Fruit fly (Drosophila melanogaster): ENCODE measurements around the gene sina.
A peak's percentile ranks its signal among the peaks of the same experiment; 100 is the strongest.

The sina gene

dm6 chr3L:16872487-16872955 is 19.0 kb downstream of the sina start (continued):
- TF ChIP-seq CG17802 (tag; optimal IDR thresholded peaks at IDR 0.05) (no peak), CG11398 (GFP tag; optimal IDR thresholded peaks at IDR 0.05) (peak; percentile 30), sim (GFP tag; IDR thresholded peaks at IDR 0.05) (no peak), Neu2 (GFP tag; optimal IDR thresholded peaks at IDR 0.05; ENCODE audit: borderline replicate concordance) (no peak), mirr (GFP tag; optimal IDR thresholded peaks at IDR 0.05) (no peak), esg (GFP tag; conservative IDR thresholded peaks at IDR 0.05) (peak; percentile 61), ERR (GFP tag; optimal IDR thresholded peaks at IDR 0.05) (no peak), ato (GFP tag; IDR thresholded peaks at IDR 0.05; ENCODE audit: partially characterized antibody) (no peak), CG15011 (GFP tag; optimal IDR thresholded peaks at IDR 0.05) (peak; percentile 63), CG14667 (GFP tag; IDR thresholded peaks at IDR 0.05) (peak; percentile 33; the same call in 1 of the 2 replicates), CG9797 (GFP tag; optimal IDR thresholded peaks at IDR 0.05) (no peak), cwo (GFP tag; optimal IDR thresholded peaks at IDR 0.05) (peak; percentile 64), CG34422 (GFP tag; IDR thresholded peaks at IDR 0.05) (no peak), CrebB (tag; optimal IDR thresholded peaks at IDR 0.05) (peak; percentile 54), cad (GFP tag; optimal IDR thresholded peaks at IDR 0.05) (no peak), CG18619 (GFP tag; optimal IDR thresholded peaks at IDR 0.05) (peak; percentile 66), CG12391 (tag; optimal IDR thresholded peaks at IDR 0.05) (peak; percentile 76), CTCF (GFP tag; optimal IDR thresholded peaks at IDR 0.05) (peak; percentile 43), zf30C (GFP tag; optimal IDR thresholded peaks at IDR 0.05) (no peak), CG10147 (GFP tag; optimal IDR thresholded peaks at IDR 0.05) (peak; percentile 75), her (GFP tag; optimal IDR thresholded peaks at IDR 0.05) (peak; percentile 17), Atf-2 (GFP tag; optimal IDR thresholded peaks at IDR 0.05) (peak; percentile 36), CG16863 (GFP tag; optimal IDR thresholded peaks at IDR 0.05) (peak; percentile 58), CG31441 (GFP tag; IDR thresholded peaks at IDR 0.05) (peak; percentile 69), CG31388 (GFP tag; optimal IDR thresholded peaks at IDR 0.05) (peak; percentile 50), bab2 (GFP tag; optimal IDR thresholded peaks at IDR 0.05) (peak; percentile 15), crol (GFP tag; IDR thresholded peaks at IDR 0.05) (no peak), br (optimal IDR thresholded peaks at IDR 0.05) (no peak), D19B (GFP tag; optimal IDR thresholded peaks at IDR 0.05) (peak; percentile 1), sna (GFP tag; IDR thresholded peaks at IDR 0.05; ENCODE audit: partially characterized antibody) (no peak), CG7928 (GFP tag; optimal IDR thresholded peaks at IDR 0.05) (peak; percentile 28), Gug (GFP tag; IDR thresholded peaks at IDR 0.05) (peak; percentile 8; the same call in 1 of the 4 replicates), Fer3 (tag; optimal IDR thresholded peaks at IDR 0.05) (peak; percentile 67), ara (GFP tag; IDR thresholded peaks at IDR 0.05) (peak; percentile 28; the same call in 1 of the 2 replicates), dan (GFP tag; IDR thresholded peaks at IDR 0.05) (no peak), E2f1 (GFP tag; IDR thresholded peaks at IDR 0.05) (0 out of 2 replicates have a peak, but pooled peaks have one; percentile 19), CG8765 (GFP tag; IDR thresholded peaks at IDR 0.05) (no peak), trem (tag; optimal IDR thresholded peaks at IDR 0.05) (peak; percentile 43), CG17912 (GFP tag; optimal IDR thresholded peaks at IDR 0.05) (no peak), zen (tag; optimal IDR thresholded peaks at IDR 0.05) (peak; percentile 30), HLH54F (GFP tag; optimal IDR thresholded peaks at IDR 0.05) (peak; percentile 28), psq (GFP tag; optimal IDR thresholded peaks at IDR 0.05) (no peak), hkb (optimal IDR thresholded peaks at IDR 0.05) (no peak), hkb (GFP tag; IDR thresholded peaks at IDR 0.05) (peak; percentile 81), tll (GFP tag; optimal IDR thresholded peaks at IDR 0.05) (no peak), CG3281 (GFP tag; optimal IDR thresholded peaks at IDR 0.05) (peak; percentile 85), pum (GFP tag; optimal IDR thresholded peaks at IDR 0.05) (peak; percentile 22), Taf1 (GFP tag; IDR thresholded peaks at IDR 0.05) (no peak), HHEX (GFP tag; optimal IDR thresholded peaks at IDR 0.05) (peak; percentile 76), CG11696 (GFP tag; IDR thresholded peaks at IDR 0.05) (peak; percentile 77), Oaz (GFP tag; IDR thresholded peaks at IDR 0.05) (0 out of 2 replicates have a peak, but pooled peaks have one; percentile 24), CG9817 (tag; optimal IDR thresholded peaks at IDR 0.05) (peak; percentile 64)
